Fruit fly (Drosophila melanogaster): Measurements from ENCODE around the gene ninaB.

DNA sequence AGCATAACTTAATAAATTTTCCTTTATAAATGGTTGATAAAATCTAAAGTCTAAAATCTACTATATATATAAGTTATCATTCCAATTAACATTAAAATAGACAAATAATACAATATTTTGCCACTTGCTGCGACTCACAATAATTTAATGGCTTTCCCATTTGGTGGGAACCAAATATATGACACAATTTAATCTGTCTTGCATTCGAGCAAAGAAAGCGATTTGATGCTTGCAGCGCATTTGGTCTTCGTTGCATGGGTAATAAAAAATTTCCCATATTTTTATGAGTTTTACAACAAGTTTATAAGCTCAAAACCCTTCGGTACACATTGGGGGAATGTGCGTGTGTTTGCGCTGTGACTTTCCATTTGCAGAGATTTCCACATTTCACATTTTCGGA, 26.4 kb downstream of the ninaB start:
- no peak for TF ChIP-seq CG7045 (GFP tag; optimal IDR thresholded peaks at IDR 0.05)
- no peak for TF ChIP-seq CG5204 (GFP tag; optimal IDR thresholded peaks at IDR 0.05)
- no peak for TF ChIP-seq toe (GFP tag; optimal IDR thresholded peaks at IDR 0.05)
- no peak for TF ChIP-seq ovo (GFP tag; optimal IDR thresholded peaks at IDR 0.05)
- TF ChIP-seq Crg-1 (GFP tag; optimal IDR thresholded peaks at IDR 0.05): no peak
- TF ChIP-seq CG11617 (GFP tag; optimal IDR thresholded peaks at IDR 0.05): no peak
- no peak for TF ChIP-seq tj (GFP tag; optimal IDR thresholded peaks at IDR 0.05)
- no peak for TF ChIP-seq CG1620 (GFP tag; optimal IDR thresholded peaks at IDR 0.05)
- TF ChIP-seq pad (GFP tag; optimal IDR thresholded peaks at IDR 0.05): no peak
- no peak for TF ChIP-seq kay (GFP tag; ENCODE audit: borderline replicate concordance)
